Fruit fly (Drosophila melanogaster) whole organism, embryonic: ENCODE results near the gene Rhp.
A peak's percentile ranks its signal among the peaks of the same experiment; 100 is the strongest.

Experiments used
- CG3281 ChIP-seq: fragments of 200-800 bp; sonication (Bioruptor generic); optimal IDR thresholded peaks from 3 replicates; lab custom pipeline; 2017; ENCODE audit warnings: missing biosample characterization, mild to moderate bottlenecking, missing genetic modification characterization
- Dbx ChIP-seq: fragments of 200-800 bp; sonication (Bioruptor generic); IDR thresholded peaks from 3 replicates; pipeline ENCODE4 v1.3.6; 2022; ENCODE audit warnings: missing biosample characterization, missing genetic modification characterization
- NFAT ChIP-seq: fragments of 200-800 bp; sonication (Bioruptor generic); IDR thresholded peaks from 2 replicates; pipeline ENCODE4 v1.3.6; 2022; ENCODE audit warnings: missing biosample characterization, missing genetic modification characterization
- ci ChIP-seq: fragments of 200-800 bp; sonication (Bioruptor generic); IDR thresholded peaks from 3 replicates; pipeline ENCODE4 v1.3.6; 2022; ENCODE audit warnings: missing biosample characterization, missing genetic modification characterization
- klu ChIP-seq: fragments of 200-800 bp; sonication (Bioruptor generic); IDR thresholded peaks from 2 replicates; pipeline ENCODE4 v1.3.6; 2022; ENCODE audit warnings: missing biosample characterization, missing genetic modification characterization
- kni ChIP-seq: fragments of 200-800 bp; sonication (Bioruptor generic); optimal IDR thresholded peaks from 3 replicates; lab custom pipeline; 2017; ENCODE audit warnings: mild to moderate bottlenecking, missing biosample characterization, missing genetic modification reagents, missing genetic modification characterization
- pros ChIP-seq: fragments of 200-800 bp; sonication (Bioruptor generic); optimal IDR thresholded peaks from 3 replicates; lab custom pipeline; 2019; ENCODE audit warnings: missing biosample characterization, mild to moderate bottlenecking, missing genetic modification characterization, moderate library complexity
- sqz ChIP-seq: fragments of 200-800 bp; sonication (Bioruptor generic); optimal IDR thresholded peaks from 3 replicates; lab custom pipeline; 2018; ENCODE audit warnings: missing biosample characterization, mild to moderate bottlenecking, missing genetic modification characterization

dm6 chrX:15817823-15818222, 29.1 kb downstream of the Rhp start:
- no peak for TF ChIP-seq klu (GFP tag; lab: Robert Waterston, UW)
- TF ChIP-seq kni (GFP tag; lab: Kevin White, UChicago): no peak
- TF ChIP-seq ci (GFP tag; lab: Robert Waterston, UW): no peak
- no peak for TF ChIP-seq CG3281 (GFP tag; lab: Kevin White, UChicago)
- no peak for TF ChIP-seq NFAT (GFP tag; lab: Robert Waterston, UW)
- no peak for TF ChIP-seq sqz (GFP tag; lab: Kevin White, UChicago)
- peak; percentile 56 for TF ChIP-seq pros (GFP tag; lab: Kevin White, UChicago)
- no peak for TF ChIP-seq Dbx
